Worm (Caenorhabditis elegans): ENCODE results near the gene cdr-3.

Gene cdr-3

DNA sequence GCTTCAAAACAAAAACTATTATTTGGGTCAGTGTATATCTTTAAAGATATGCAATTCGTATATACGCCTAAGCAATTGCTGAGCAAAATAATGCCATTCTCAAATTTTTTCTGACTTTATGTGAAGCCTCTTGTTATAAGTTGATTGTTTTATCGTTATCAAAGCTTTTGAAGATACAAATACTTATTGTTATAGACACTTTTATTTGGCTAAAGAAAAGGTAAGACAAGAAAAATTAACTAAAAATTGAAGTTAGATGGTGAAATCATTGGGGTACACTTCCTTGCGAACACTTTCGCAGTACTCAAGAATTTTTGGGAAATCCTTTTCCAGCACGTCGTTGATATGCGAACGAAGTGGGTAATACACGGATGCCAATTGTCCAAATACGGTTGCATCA lies 4.9 kb downstream of the cdr-3 start:
- TF ChIP-seq efl-1 (optimal IDR thresholded peaks at IDR 0.05) = no peak
- peak in 1 of 2 experiments; percentile 87 for TF ChIP-seq efl-1 (GFP tag; optimal IDR thresholded peaks at IDR 0.05 in 1 of 2)
- no peak for TF ChIP-seq nhr-71 (tag; optimal IDR thresholded peaks at IDR 0.05)
- TF ChIP-seq nhr-47 (tag; optimal IDR thresholded peaks at IDR 0.05) = no peak

DNA sequence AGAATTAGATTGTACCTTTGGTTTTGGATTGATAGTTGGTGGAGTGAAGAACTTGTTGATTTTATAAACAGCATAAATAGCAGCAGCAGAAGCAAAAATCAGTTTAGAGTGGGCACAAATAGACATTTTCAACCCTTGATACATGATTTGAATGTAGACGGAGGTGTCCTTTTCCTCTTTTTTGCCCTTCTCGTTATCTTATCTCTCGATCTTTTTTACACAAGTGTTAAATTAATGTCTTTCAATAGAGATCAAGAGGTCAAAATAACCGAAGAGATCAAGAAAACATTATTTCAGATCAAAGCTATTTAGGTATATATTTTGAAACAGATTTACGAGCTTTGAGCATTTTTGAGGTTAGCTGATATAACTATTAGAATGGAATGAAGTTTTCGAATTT lies 5.3 kb downstream of the cdr-3 start, which contains the start of gene cdr-7:
Gene cdr-7 (minus strand): TSS at position 205 of the 400 bp plus-strand sequence.
- TF ChIP-seq ztf-11 (tag; optimal IDR thresholded peaks at IDR 0.05) (no peak), nhr-20 (tag; optimal IDR thresholded peaks at IDR 0.05) (peak; percentile 0), elt-3 (tag; optimal IDR thresholded peaks at IDR 0.05) (peak in 3 of 6 experiments; percentile 7 to 80 (median 67)), lin-14 (GFP tag; optimal IDR thresholded peaks at IDR 0.05) (peak; percentile 41), nhr-85 (tag) (peak; percentile 86)

DNA sequence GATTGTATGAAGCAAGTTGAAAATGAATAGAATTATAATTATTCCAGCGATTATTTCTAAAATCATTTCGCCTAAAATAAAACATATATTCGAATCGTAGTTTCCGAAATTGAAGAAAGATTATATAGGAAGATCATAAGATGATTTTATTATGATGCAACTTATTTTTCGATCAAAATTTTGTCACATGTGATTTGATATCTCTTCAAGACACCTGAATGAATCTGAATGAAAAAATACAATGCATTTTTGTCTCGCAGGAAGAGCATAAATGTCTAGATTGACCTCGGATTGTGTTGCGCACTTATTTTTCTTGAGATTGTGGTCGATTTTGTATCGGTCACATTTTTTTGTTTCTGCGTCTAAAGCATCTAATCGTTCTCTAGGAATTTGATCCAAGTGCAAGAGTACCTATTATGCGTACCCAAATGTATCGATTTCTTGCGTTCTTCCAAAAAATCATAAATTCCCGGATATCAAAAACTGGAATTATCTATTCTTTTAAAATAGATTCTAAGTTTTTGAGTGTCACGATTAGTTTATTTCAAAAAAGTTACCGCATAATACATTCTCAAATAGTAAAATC lies 6.7 kb downstream of the cdr-3 start, which contains the start of gene hrg-2:
Gene hrg-2 (minus strand): TSS at position 98 of the 586 bp plus-strand sequence.
- no peak for TF ChIP-seq pqm-1 (tag; optimal IDR thresholded peaks at IDR 0.05)
- no peak for TF ChIP-seq mef-2 (tag; optimal IDR thresholded peaks at IDR 0.05)
- TF ChIP-seq ama-1 (optimal IDR thresholded peaks at IDR 0.05) = no peak
- TF ChIP-seq C34B4.2 (tag; optimal IDR thresholded peaks at IDR 0.05) = no peak
- TF ChIP-seq isw-1 (GFP tag; IDR thresholded peaks at IDR 0.05) = no peak
- TF ChIP-seq tbx-2 (tag; optimal IDR thresholded peaks at IDR 0.05) = peak; percentile 6
- no peak for TF ChIP-seq aha-1 (tag; optimal IDR thresholded peaks at IDR 0.05)
- no peak for TF ChIP-seq lsy-2 (tag; optimal IDR thresholded peaks at IDR 0.05)
- TF ChIP-seq hlh-4 (tag; optimal IDR thresholded peaks at IDR 0.05) = no peak
- TF ChIP-seq ces-1 (GFP tag; optimal IDR thresholded peaks at IDR 0.05) = no peak
- no peak for TF ChIP-seq lin-15B (tag; optimal IDR thresholded peaks at IDR 0.05)
- TF ChIP-seq unc-86 (tag; optimal IDR thresholded peaks at IDR 0.05) = no peak
- no peak for TF ChIP-seq grh-1 (GFP tag; IDR thresholded peaks at IDR 0.05)
- no peak for TF ChIP-seq skn-1 (tag; optimal IDR thresholded peaks at IDR 0.05)
- TF ChIP-seq lin-14 (GFP tag; optimal IDR thresholded peaks at IDR 0.05) = peak; percentile 26
- TF ChIP-seq C16A3.4 (tag; optimal IDR thresholded peaks at IDR 0.05) = no peak
- no peak for TF ChIP-seq nhr-84 (tag; optimal IDR thresholded peaks at IDR 0.05)
- no peak for TF ChIP-seq ceh-82 (tag; optimal IDR thresholded peaks at IDR 0.05)
- TF ChIP-seq F16B12.6 (tag; optimal IDR thresholded peaks at IDR 0.05) = no peak
- no peak for TF ChIP-seq nhr-77 (tag; optimal IDR thresholded peaks at IDR 0.05)
- TF ChIP-seq xbp-1 (tag; optimal IDR thresholded peaks at IDR 0.05) = no peak
- no peak for TF ChIP-seq fkh-8 (tag; optimal IDR thresholded peaks at IDR 0.05)
- TF ChIP-seq ceh-90 (tag; optimal IDR thresholded peaks at IDR 0.05) = no peak
- no peak for TF ChIP-seq hpl-2 (GFP tag; optimal IDR thresholded peaks at IDR 0.05)
- TF ChIP-seq hlh-17 (GFP tag; optimal IDR thresholded peaks at IDR 0.05; ENCODE audit: borderline replicate concordance) = no peak
- TF ChIP-seq lin-35 (GFP tag; optimal IDR thresholded peaks at IDR 0.05) = no peak
- no peak for TF ChIP-seq ceh-88 (GFP tag; IDR thresholded peaks at IDR 0.05)
- TF ChIP-seq C04F5.9 (tag; optimal IDR thresholded peaks at IDR 0.05) = no peak
- TF ChIP-seq ets-5 (GFP tag; IDR thresholded peaks at IDR 0.05) = no peak
- TF ChIP-seq Y116A8C.19 (tag; optimal IDR thresholded peaks at IDR 0.05; ENCODE audit: borderline replicate concordance) = no peak
- no peak for TF ChIP-seq dsc-1 (tag; optimal IDR thresholded peaks at IDR 0.05)
- no peak for TF ChIP-seq tlp-1 (tag; optimal IDR thresholded peaks at IDR 0.05)
- TF ChIP-seq nhr-19 (GFP tag; conservative IDR thresholded peaks at IDR 0.05) = no peak
- TF ChIP-seq snpc-4 (tag; optimal IDR thresholded peaks at IDR 0.05) = no peak
- TF ChIP-seq fkh-10 (GFP tag; optimal IDR thresholded peaks at IDR 0.05) = no peak
- TF ChIP-seq ztf-11 (tag; optimal IDR thresholded peaks at IDR 0.05) = no peak
- no peak for TF ChIP-seq nhr-11 (tag; optimal IDR thresholded peaks at IDR 0.05)
- TF ChIP-seq blmp-1 (tag; optimal IDR thresholded peaks at IDR 0.05) = no peak
- peak; percentile 34 for TF ChIP-seq nhr-90 (tag; optimal IDR thresholded peaks at IDR 0.05; ENCODE audit: poor library complexity)
- no peak for TF ChIP-seq ceh-63 (GFP tag; optimal IDR thresholded peaks at IDR 0.05)
- no peak for TF ChIP-seq lin-39 (tag; optimal IDR thresholded peaks at IDR 0.05)
- TF ChIP-seq snu-23 (GFP tag; optimal IDR thresholded peaks at IDR 0.05) = peak; percentile 17
- TF ChIP-seq elt-2 (tag; optimal IDR thresholded peaks at IDR 0.05) = no peak
